Fruit fly (Drosophila melanogaster) whole organism, embryonic: ENCODE results near the gene S-Lap4.

Experiments
- ATbp ChIP-seq: fragments of 200-800 bp; sonication (Bioruptor generic); optimal IDR thresholded peaks from 2 replicates; lab custom pipeline; 2017; ENCODE audit warnings: missing biosample characterization, mild to moderate bottlenecking, missing genetic modification characterization, missing genetic modification reagents
- Bdp1 ChIP-seq: fragments of 200-800 bp; sonication (Bioruptor generic); optimal IDR thresholded peaks from 3 replicates; lab custom pipeline; 2016; ENCODE audit warnings: missing biosample characterization, missing genetic modification characterization
- Blimp-1 ChIP-seq: fragments of 200-800 bp; sonication (Bioruptor generic); optimal IDR thresholded peaks from 3 replicates; lab custom pipeline; 2018; ENCODE audit warnings: missing biosample characterization, missing genetic modification characterization, mild to moderate bottlenecking, moderate library complexity, missing genetic modification reagents
- CG10366 ChIP-seq: fragments of 200-800 bp; sonication (Bioruptor generic); IDR thresholded peaks from 2 replicates; pipeline ENCODE4 v1.3.6; 2022; ENCODE audit warnings: missing biosample characterization, missing genetic modification characterization
- CG10979 ChIP-seq: fragments of 200-800 bp; sonication (Bioruptor generic); optimal IDR thresholded peaks from 2 replicates; lab custom pipeline; 2018; ENCODE audit warnings: missing biosample characterization, mild to moderate bottlenecking, missing genetic modification characterization, moderate library complexity
- CG11085 ChIP-seq: fragments of 200-800 bp; sonication (Bioruptor generic); IDR thresholded peaks from 2 replicates; pipeline ENCODE4 v1.3.6; 2022; ENCODE audit warnings: missing biosample characterization, missing genetic modification characterization
- CG11504 ChIP-seq: fragments of 200-800 bp; sonication (Bioruptor generic); optimal IDR thresholded peaks from 3 replicates; lab custom pipeline; 2019; ENCODE audit warnings: missing biosample characterization, mild to moderate bottlenecking, missing genetic modification characterization, moderate library complexity
- CG1233 ChIP-seq: fragments of 200-800 bp; sonication (Bioruptor generic); optimal IDR thresholded peaks from 4 replicates; lab custom pipeline; 2018; ENCODE audit warnings: missing biosample characterization, mild to moderate bottlenecking, missing genetic modification characterization
- CG13775 ChIP-seq: fragments of 200-800 bp; sonication (Bioruptor generic); optimal IDR thresholded peaks from 3 replicates; lab custom pipeline; 2017; ENCODE audit warnings: missing biosample characterization, mild to moderate bottlenecking, missing genetic modification characterization
- CG14667 ChIP-seq: fragments of 200-800 bp; sonication (Bioruptor generic); IDR thresholded peaks from 2 replicates; pipeline ENCODE4 v1.3.6; 2022; ENCODE audit warnings: missing biosample characterization, missing genetic modification characterization
- CG15269 ChIP-seq: fragments of 200-800 bp; sonication (Bioruptor generic); optimal IDR thresholded peaks from 2 replicates; lab custom pipeline; 2018; ENCODE audit warnings: missing biosample characterization, mild to moderate bottlenecking, missing genetic modification characterization, moderate library complexity
- CG15514 ChIP-seq: fragments of 200-800 bp; sonication (Bioruptor generic); optimal IDR thresholded peaks from 3 replicates; lab custom pipeline; 2017; ENCODE audit warnings: missing biosample characterization, missing genetic modification characterization, mild to moderate bottlenecking, moderate library complexity, missing genetic modification reagents
- CG15696 ChIP-seq: fragments of 200-800 bp; sonication (Bioruptor generic); optimal IDR thresholded peaks from 2 replicates; lab custom pipeline; 2019; ENCODE audit warnings: missing biosample characterization, mild to moderate bottlenecking, missing genetic modification characterization, moderate library complexity
- CG18262 ChIP-seq: fragments of 200-800 bp; optimal IDR thresholded peaks from 3 replicates; lab custom pipeline; 2019; ENCODE audit warnings: missing biosample characterization, mild to moderate bottlenecking, missing genetic modification characterization, moderate library complexity
- CG2678 ChIP-seq: fragments of 200-800 bp; sonication (Bioruptor generic); optimal IDR thresholded peaks from 3 replicates; lab custom pipeline; 2019; ENCODE audit warnings: missing biosample characterization, mild to moderate bottlenecking, missing genetic modification characterization, moderate library complexity
- CG2712 ChIP-seq: fragments of 200-800 bp; optimal IDR thresholded peaks from 3 replicates; lab custom pipeline; 2019; ENCODE audit warnings: missing biosample characterization, mild to moderate bottlenecking, missing genetic modification characterization, moderate library complexity
- CG2889 ChIP-seq: fragments of 200-800 bp; sonication (Bioruptor generic); IDR thresholded peaks from 3 replicates; pipeline ENCODE4 v1.3.6; 2022; ENCODE audit warnings: missing biosample characterization, missing genetic modification characterization
- CG31388 ChIP-seq: fragments of 200-800 bp; sonication (Bioruptor generic); optimal IDR thresholded peaks from 2 replicates; lab custom pipeline; 2016; ENCODE audit warnings: missing biosample characterization, missing genetic modification characterization
- CG3281 ChIP-seq: fragments of 200-800 bp; sonication (Bioruptor generic); optimal IDR thresholded peaks from 3 replicates; lab custom pipeline; 2017; ENCODE audit warnings: missing biosample characterization, mild to moderate bottlenecking, missing genetic modification characterization
- CG4424 ChIP-seq: fragments of 200-800 bp; sonication (Bioruptor generic); optimal IDR thresholded peaks from 3 replicates; lab custom pipeline; 2016; ENCODE audit warnings: missing biosample characterization, missing genetic modification characterization
- CG6254 ChIP-seq: fragments of 200-800 bp; sonication (Bioruptor generic); optimal IDR thresholded peaks from 3 replicates; lab custom pipeline; 2017; ENCODE audit warnings: mild to moderate bottlenecking, missing biosample characterization, missing genetic modification reagents, missing genetic modification characterization
- CG7271 ChIP-seq: fragments of 200-800 bp; sonication (Bioruptor generic); optimal IDR thresholded peaks from 2 replicates; lab custom pipeline; 2018; ENCODE audit warnings: missing biosample characterization, mild to moderate bottlenecking, missing genetic modification characterization, moderate library complexity
- CG7839 ChIP-seq: fragments of 200-800 bp; sonication (Bioruptor generic); optimal IDR thresholded peaks from 3 replicates; lab custom pipeline; 2018; ENCODE audit warnings: missing biosample characterization, mild to moderate bottlenecking, missing genetic modification characterization, moderate library complexity
- CG8388 ChIP-seq: fragments of 200-800 bp; sonication (Bioruptor generic); optimal IDR thresholded peaks from 2 replicates; lab custom pipeline; 2019; ENCODE audit warnings: missing biosample characterization, mild to moderate bottlenecking, missing genetic modification characterization, moderate library complexity
- CG8924 ChIP-seq: fragments of 200-800 bp; optimal IDR thresholded peaks from 3 replicates; lab custom pipeline; 2019; ENCODE audit warnings: missing biosample characterization, mild to moderate bottlenecking, missing genetic modification characterization, moderate library complexity
- CG9727 ChIP-seq: fragments of 200-800 bp; sonication (Bioruptor generic); optimal IDR thresholded peaks from 3 replicates; lab custom pipeline; 2017; ENCODE audit warnings: missing biosample characterization, mild to moderate bottlenecking, missing genetic modification characterization
- CoRest ChIP-seq: fragments of 200-800 bp; sonication (Bioruptor generic); optimal IDR thresholded peaks from 3 replicates; lab custom pipeline; 2018; ENCODE audit warnings: missing biosample characterization, mild to moderate bottlenecking, missing genetic modification characterization, moderate library complexity
- E2f1 ChIP-seq: fragments of 200-800 bp; sonication (Bioruptor generic); IDR thresholded peaks from 2 replicates; pipeline ENCODE4 v1.3.6; 2022; ENCODE audit warnings: missing biosample characterization, missing genetic modification characterization
- Hr3 ChIP-seq: fragments of 200-800 bp; sonication (Bioruptor generic); optimal IDR thresholded peaks from 3 replicates; lab custom pipeline; 2016; ENCODE audit warnings: missing biosample characterization, missing genetic modification characterization
- Lhr ChIP-seq: fragments of 200-800 bp; sonication (Bioruptor generic); optimal IDR thresholded peaks from 3 replicates; lab custom pipeline; 2017; ENCODE audit warnings: mild to moderate bottlenecking, missing biosample characterization, missing genetic modification reagents, missing genetic modification characterization
- Meics ChIP-seq: fragments of 200-800 bp; sonication (Bioruptor generic); optimal IDR thresholded peaks from 2 replicates; lab custom pipeline; 2017; ENCODE audit warnings: missing biosample characterization, mild to moderate bottlenecking, missing genetic modification characterization
- Nf-YC ChIP-seq: fragments of 200-800 bp; optimal IDR thresholded peaks from 3 replicates; lab custom pipeline; 2019; ENCODE audit warnings: missing biosample characterization, mild to moderate bottlenecking, missing genetic modification characterization, moderate library complexity
- Oli ChIP-seq: fragments of 200-800 bp; sonication (Bioruptor generic); optimal IDR thresholded peaks from 2 replicates; lab custom pipeline; 2018; ENCODE audit warnings: missing biosample characterization, mild to moderate bottlenecking, missing genetic modification characterization, moderate library complexity
- Sox100B ChIP-seq: fragments of 200-800 bp; sonication (Bioruptor generic); optimal IDR thresholded peaks from 3 replicates; lab custom pipeline; 2018; ENCODE audit warnings: missing biosample characterization, mild to moderate bottlenecking, missing genetic modification characterization
- Spps ChIP-seq: fragments of 200-800 bp; sonication (Bioruptor generic); optimal IDR thresholded peaks from 2 replicates; lab custom pipeline; 2018; ENCODE audit warnings: missing biosample characterization, mild to moderate bottlenecking, missing genetic modification characterization
- bbx ChIP-seq: fragments of 200-800 bp; sonication (Bioruptor generic); IDR thresholded peaks from 2 replicates; pipeline ENCODE4 v1.3.6; 2022; ENCODE audit warnings: missing biosample characterization, missing genetic modification characterization; ENCODE audit not compliant: partially characterized antibody
- cwo ChIP-seq: fragments of 200-800 bp; sonication (Bioruptor generic); optimal IDR thresholded peaks from 3 replicates; lab custom pipeline; 2017; ENCODE audit warnings: missing biosample characterization, missing genetic modification characterization, mild to moderate bottlenecking, moderate library complexity, missing genetic modification reagents
- fd3F ChIP-seq: fragments of 200-800 bp; sonication (Bioruptor generic); optimal IDR thresholded peaks from 2 replicates; lab custom pipeline; 2018; ENCODE audit warnings: missing biosample characterization, mild to moderate bottlenecking, missing genetic modification characterization, moderate library complexity
- ftz-f1 ChIP-seq: fragments of 200-800 bp; sonication (Bioruptor generic); optimal IDR thresholded peaks from 2 replicates; lab custom pipeline; 2016; ENCODE audit warnings: missing biosample characterization, missing genetic modification characterization
- gce ChIP-seq: fragments of 200-800 bp; sonication (Bioruptor generic); IDR thresholded peaks from 3 replicates; pipeline ENCODE4 v1.3.6; 2022; ENCODE audit warnings: missing biosample characterization, missing genetic modification characterization
- lbe ChIP-seq: fragments of 200-800 bp; sonication (Bioruptor generic); optimal IDR thresholded peaks from 2 replicates; lab custom pipeline; 2016; ENCODE audit warnings: missing biosample characterization, mild to moderate bottlenecking, missing genetic modification characterization
- nmo ChIP-seq: fragments of 200-800 bp; sonication (Bioruptor generic); optimal IDR thresholded peaks from 2 replicates; lab custom pipeline; 2018; ENCODE audit warnings: missing biosample characterization, mild to moderate bottlenecking, missing genetic modification characterization, moderate library complexity
- onecut ChIP-seq: fragments of 200-800 bp; sonication (Bioruptor generic); IDR thresholded peaks from 2 replicates; pipeline ENCODE4 v1.3.6; 2022; ENCODE audit warnings: missing biosample characterization, missing genetic modification characterization
- slbo ChIP-seq: fragments of 200-800 bp; sonication (Bioruptor generic); IDR thresholded peaks from 2 replicates; pipeline ENCODE4 v1.3.6; 2022; ENCODE audit warnings: missing biosample characterization, missing genetic modification characterization
- tgo ChIP-seq: fragments of 200-800 bp; sonication (Bioruptor generic); IDR thresholded peaks from 3 replicates; pipeline ENCODE4 v1.3.6; 2022; ENCODE audit warnings: missing biosample characterization, missing genetic modification characterization
- tin ChIP-seq: fragments of 200-800 bp; sonication (Bioruptor generic); optimal IDR thresholded peaks from 3 replicates; lab custom pipeline; 2016; ENCODE audit warnings: missing biosample characterization, missing genetic modification characterization
- vvl ChIP-seq: fragments of 200-800 bp; sonication (Bioruptor generic); IDR thresholded peaks from 2 replicates; pipeline ENCODE4 v1.3.6; 2022; ENCODE audit warnings: missing biosample characterization, missing genetic modification characterization
- wor ChIP-seq: fragments of 200-800 bp; sonication (Bioruptor generic); IDR thresholded peaks from 2 replicates; pipeline ENCODE4 v1.3.6; 2022; ENCODE audit warnings: missing biosample characterization, missing genetic modification characterization
- zen ChIP-seq: fragments of 200-800 bp; sonication (Bioruptor generic); optimal IDR thresholded peaks from 3 replicates; lab custom pipeline; 2018; ENCODE audit warnings: missing biosample characterization, mild to moderate bottlenecking, missing genetic modification characterization, moderate library complexity

S-Lap4 gene

DNA sequence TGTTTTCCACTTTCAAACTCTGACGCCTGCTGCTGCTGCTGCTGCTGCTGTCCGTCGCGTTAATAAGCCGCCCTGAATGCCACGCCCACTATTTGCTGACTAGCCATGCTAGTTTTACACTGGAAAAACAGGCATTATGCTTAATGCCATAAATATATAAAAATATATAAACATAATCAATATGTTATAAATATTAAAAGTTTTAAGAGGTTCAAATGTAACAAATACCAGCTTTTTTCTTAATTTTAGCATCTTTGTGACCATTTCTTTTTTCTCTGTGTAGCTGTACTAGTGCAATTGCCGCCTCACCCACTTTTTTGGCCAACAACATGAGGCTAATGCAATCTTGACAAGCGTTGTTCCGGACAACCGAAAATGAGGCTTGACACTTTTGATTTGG lies 24.2 kb downstream of the S-Lap4 start (continued):
- TF ChIP-seq CG4424, result peak; percentile 12
- no peak for TF ChIP-seq CG31388 (GFP tag; lab: Kevin White, UChicago)
- peak; percentile 47 for TF ChIP-seq CG9727
- no peak for TF ChIP-seq Bdp1
- TF ChIP-seq tgo, result peak; percentile 25; the same call in 1 of the 3 replicates
- 0 out of 3 replicates have a peak, but pooled peaks have one; percentile 36 for TF ChIP-seq gce
- TF ChIP-seq Meics (GFP tag; lab: Kevin White, UChicago), result peak; percentile 32
- 0 out of 2 replicates have a peak, but pooled peaks have one; percentile 12 for TF ChIP-seq E2f1 (GFP tag; lab: Robert Waterston, UW)
- TF ChIP-seq CG1233 (GFP tag; lab: Kevin White, UChicago), result peak; percentile 47
- TF ChIP-seq CG15514 (GFP tag; lab: Kevin White, UChicago), result peak; percentile 13
- peak; percentile 43 for TF ChIP-seq Oli (tag; lab: Kevin White, UChicago)
- peak; percentile 37 for TF ChIP-seq cwo (GFP tag; lab: Kevin White, UChicago)
- 0 out of 2 replicates have a peak, but pooled peaks have one; percentile 23 for TF ChIP-seq wor (GFP tag; lab: Robert Waterston, UW)
- TF ChIP-seq onecut (GFP tag; lab: Robert Waterston, UW), result peak; percentile 22; the same call in 1 of the 2 replicates
- TF ChIP-seq CG8924 (tag; lab: Kevin White, UChicago), result peak; percentile 39
- TF ChIP-seq CG15696 (tag; lab: Kevin White, UChicago), result peak; percentile 32
- peak; percentile 43 for TF ChIP-seq Spps (tag; lab: Kevin White, UChicago)
- TF ChIP-seq Sox100B (GFP tag; lab: Kevin White, UChicago), result peak; percentile 11
- no peak for TF ChIP-seq CG14667 (GFP tag; lab: Robert Waterston, UW)
- TF ChIP-seq fd3F, result no peak
- TF ChIP-seq Lhr (GFP tag; lab: Kevin White, UChicago), result no peak
- peak; percentile 4 for TF ChIP-seq CG15269 (tag; lab: Kevin White, UChicago)
- TF ChIP-seq CG10366 (GFP tag; lab: Robert Waterston, UW), result peak; percentile 29; the same call in 1 of the 2 replicates
- peak; percentile 24 for TF ChIP-seq CG13775
- peak; percentile 62 for TF ChIP-seq CG2678 (tag; lab: Kevin White, UChicago)
- peak; percentile 77 for TF ChIP-seq CG2712 (tag; lab: Kevin White, UChicago)
- peak; percentile 14 for TF ChIP-seq ATbp (GFP tag; lab: Kevin White, UChicago)
- peak; percentile 32 for TF ChIP-seq CG6254 (GFP tag; lab: Kevin White, UChicago)
- TF ChIP-seq Blimp-1 (GFP tag; lab: Kevin White, UChicago), result peak; percentile 43
- peak; percentile 71 for TF ChIP-seq CG7271 (tag; lab: Kevin White, UChicago)
- peak; percentile 33 for TF ChIP-seq CoRest (tag; lab: Kevin White, UChicago)
- TF ChIP-seq CG11085 (GFP tag; lab: Robert Waterston, UW), result no peak
- peak; percentile 65 for TF ChIP-seq CG11504 (tag; lab: Kevin White, UChicago)
- TF ChIP-seq CG18262 (tag; lab: Kevin White, UChicago), result peak; percentile 71
- TF ChIP-seq lbe (GFP tag; lab: Kevin White, UChicago), result no peak
- 0 out of 2 replicates have a peak, but pooled peaks have one; percentile 29 for TF ChIP-seq slbo
- TF ChIP-seq CG10979 (tag; lab: Kevin White, UChicago), result peak; percentile 62
- 0 out of 3 replicates have a peak, but pooled peaks have one; percentile 14 for TF ChIP-seq CG2889 (GFP tag; lab: Robert Waterston, UW)
- 0 out of 2 replicates have a peak, but pooled peaks have one; percentile 57 for TF ChIP-seq vvl (GFP tag; lab: Robert Waterston, UW)
- peak; percentile 8 for TF ChIP-seq Nf-YC (tag; lab: Kevin White, UChicago)
- peak; percentile 53 for TF ChIP-seq zen
- TF ChIP-seq CG7839, result peak; percentile 55
- peak; percentile 22 for TF ChIP-seq tin (GFP tag; lab: Kevin White, UChicago)
- peak; percentile 22 for TF ChIP-seq CG3281 (GFP tag; lab: Kevin White, UChicago)
- TF ChIP-seq ftz-f1 (GFP tag; lab: Kevin White, UChicago), result no peak
- TF ChIP-seq bbx, result no peak
- TF ChIP-seq CG8388 (GFP tag; lab: Kevin White, UChicago), result peak; percentile 13
- TF ChIP-seq nmo (GFP tag; lab: Kevin White, UChicago), result peak; percentile 17
- TF ChIP-seq Hr3 (GFP tag; lab: Kevin White, UChicago), result peak; percentile 2
